Fruit fly (Drosophila melanogaster) whole organism, adult: ENCODE results near the gene CG42705.

Experiments
- CG11617 ChIP-seq: fragments of 200-800 bp; sonication (Bioruptor generic); optimal IDR thresholded peaks from 2 replicates; lab custom pipeline; 2017; ENCODE audit warnings: mild to moderate bottlenecking, missing biosample characterization, missing genetic modification reagents, missing genetic modification characterization
- CG12768 ChIP-seq: fragments of 200-800 bp; sonication (Bioruptor generic); optimal IDR thresholded peaks from 2 replicates; lab custom pipeline; 2017; ENCODE audit warnings: missing biosample characterization, missing genetic modification characterization, mild to moderate bottlenecking, moderate library complexity, missing genetic modification reagents
- CG14711 ChIP-seq: fragments of 200-800 bp; sonication (Bioruptor generic); optimal IDR thresholded peaks from 2 replicates; lab custom pipeline; 2018; ENCODE audit warnings: missing biosample characterization, mild to moderate bottlenecking, missing genetic modification characterization, moderate library complexity
- CG1620 ChIP-seq: fragments of 200-800 bp; sonication (Bioruptor generic); optimal IDR thresholded peaks from 2 replicates; lab custom pipeline; 2016; ENCODE audit warnings: missing biosample characterization, missing genetic modification characterization
- CG33017 ChIP-seq: fragments of 200-800 bp; sonication (Bioruptor generic); optimal IDR thresholded peaks from 2 replicates; lab custom pipeline; 2018; ENCODE audit warnings: missing biosample characterization, mild to moderate bottlenecking, missing genetic modification characterization, moderate library complexity
- CG5204 ChIP-seq: fragments of 200-800 bp; sonication (Bioruptor generic); optimal IDR thresholded peaks from 2 replicates; lab custom pipeline; 2016; ENCODE audit warnings: missing biosample characterization, missing genetic modification characterization
- CG7045 ChIP-seq: fragments of 200-800 bp; sonication (Bioruptor generic); optimal IDR thresholded peaks from 2 replicates; lab custom pipeline; 2017; ENCODE audit warnings: missing biosample characterization, mild to moderate bottlenecking, missing genetic modification characterization
- CG7101 ChIP-seq: fragments of 200-800 bp; sonication (Bioruptor generic); optimal IDR thresholded peaks from 2 replicates; lab custom pipeline; 2018; ENCODE audit warnings: missing biosample characterization, mild to moderate bottlenecking, missing genetic modification characterization, moderate library complexity
- Clk ChIP-seq: fragments of 200-800 bp; sonication (Bioruptor generic); optimal IDR thresholded peaks from 2 replicates; lab custom pipeline; 2017; ENCODE audit warnings: missing biosample characterization, missing genetic modification characterization
- Crg-1 ChIP-seq: fragments of 200-800 bp; sonication (Bioruptor generic); optimal IDR thresholded peaks from 2 replicates; lab custom pipeline; 2016; ENCODE audit warnings: missing biosample characterization, missing genetic modification characterization
- Hr96 ChIP-seq: fragments of 200-800 bp; sonication (Bioruptor generic); optimal IDR thresholded peaks from 2 replicates; lab custom pipeline; 2016; ENCODE audit warnings: missing biosample characterization, missing genetic modification characterization
- Mnt ChIP-seq: fragments of 200-800 bp; sonication (Bioruptor generic); optimal IDR thresholded peaks from 2 replicates; lab custom pipeline; 2016; ENCODE audit warnings: missing biosample characterization, mild to moderate bottlenecking, missing genetic modification characterization
- bab1 ChIP-seq: fragments of 200-800 bp; sonication (Bioruptor generic); optimal IDR thresholded peaks from 3 replicates; lab custom pipeline; 2019; ENCODE audit warnings: missing biosample characterization, mild to moderate bottlenecking, missing genetic modification characterization, moderate library complexity
- cic ChIP-seq: fragments of 200-800 bp; sonication (Bioruptor generic); optimal IDR thresholded peaks from 2 replicates; lab custom pipeline; 2017; ENCODE audit warnings: missing biosample characterization, mild to moderate bottlenecking, missing genetic modification characterization, moderate library complexity
- cnc ChIP-seq, 2 experiments: fragments of >200 bp; optimal IDR thresholded peaks; 2 replicates each; lab custom pipeline; 2017
- kay ChIP-seq: fragments of 200-800 bp; sonication (Bioruptor generic); peaks from one replicate; lab custom pipeline; 2016; ENCODE audit warnings: missing biosample characterization, missing genetic modification characterization, borderline replicate concordance
- ovo ChIP-seq: fragments of 200-800 bp; sonication (Bioruptor generic); optimal IDR thresholded peaks from 2 replicates; lab custom pipeline; 2016; ENCODE audit warnings: missing biosample characterization, missing genetic modification characterization
- pad ChIP-seq: fragments of 200-800 bp; sonication (Bioruptor generic); optimal IDR thresholded peaks from 3 replicates; lab custom pipeline; 2017; ENCODE audit warnings: missing biosample characterization, missing genetic modification characterization, mild to moderate bottlenecking, moderate library complexity, missing genetic modification reagents
- tj ChIP-seq: fragments of 200-800 bp; sonication (Bioruptor generic); optimal IDR thresholded peaks from 3 replicates; lab custom pipeline; 2017; ENCODE audit warnings: missing biosample characterization, mild to moderate bottlenecking, missing genetic modification characterization, moderate library complexity
- toe ChIP-seq: fragments of 200-800 bp; sonication (Bioruptor generic); optimal IDR thresholded peaks from 2 replicates; lab custom pipeline; 2016; ENCODE audit warnings: missing biosample characterization, missing genetic modification characterization

CG42705 gene

dm6 chrX:7418294-7418693, 4.6 kb downstream of the CG42705 start, which contains the start of gene rumpel:
rumpel (plus strand) TSS chrX:7418594.
- TF ChIP-seq Crg-1, result no peak
- TF ChIP-seq CG1620 (GFP tag; lab: Kevin White, UChicago), result no peak
- no peak for TF ChIP-seq cnc (optimal IDR thresholded peaks at IDR 0.05; lab: Kevin White, UChicago)
- no peak for TF ChIP-seq ovo (GFP tag; lab: Kevin White, UChicago)
- no peak for TF ChIP-seq CG33017 (tag; lab: Kevin White, UChicago)
- no peak for TF ChIP-seq bab1 (GFP tag; lab: Kevin White, UChicago)
- no peak for TF ChIP-seq CG12768 (GFP tag; lab: Kevin White, UChicago)
- TF ChIP-seq CG7045, result no peak
- TF ChIP-seq toe (GFP tag; lab: Kevin White, UChicago), result no peak
- no peak for TF ChIP-seq Mnt
- TF ChIP-seq CG11617 (GFP tag; lab: Kevin White, UChicago), result no peak
- TF ChIP-seq kay (GFP tag; lab: Kevin White, UChicago), result no peak
- TF ChIP-seq Clk (GFP tag; lab: Kevin White, UChicago), result no peak
- no peak for TF ChIP-seq tj (GFP tag; lab: Kevin White, UChicago)
- no peak for TF ChIP-seq Hr96 (GFP tag; lab: Kevin White, UChicago)

dm6 chrX:7422577-7422976, 8.9 kb downstream of the CG42705 start:
- TF ChIP-seq cic (GFP tag; lab: Kevin White, UChicago) (no peak), ovo (GFP tag; lab: Kevin White, UChicago) (no peak), pad (no peak), CG33017 (tag; lab: Kevin White, UChicago) (no peak), kay (GFP tag; lab: Kevin White, UChicago) (no peak), Mnt (no peak)

DNA sequence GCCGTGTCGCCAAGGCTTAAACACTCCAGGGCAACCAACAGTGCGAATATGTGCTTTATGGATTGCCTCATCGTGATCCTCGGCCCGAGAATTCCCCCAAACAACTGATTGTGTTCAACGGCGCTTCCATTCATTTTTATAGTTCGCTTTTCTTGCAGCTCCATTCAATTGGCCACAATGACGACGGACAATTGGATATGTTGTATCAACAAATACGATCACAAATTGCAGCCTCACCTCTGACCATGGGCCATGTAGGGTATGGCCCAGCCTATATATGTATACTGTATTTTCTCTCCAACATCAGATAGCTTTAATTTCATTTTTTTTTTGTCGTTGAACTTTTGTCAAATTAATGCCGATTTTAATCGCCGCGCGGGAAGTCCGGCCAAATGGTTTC, 11.1 kb downstream of the CG42705 start, which contains the start of gene CG15036:
CG15036 (minus strand) TSS at position 101 of the 400 bp plus-strand sequence.
- no peak for TF ChIP-seq CG14711 (tag; lab: Kevin White, UChicago)
- no peak for TF ChIP-seq CG5204 (GFP tag; lab: Kevin White, UChicago)
- no peak for TF ChIP-seq CG7101 (tag; lab: Kevin White, UChicago)
- TF ChIP-seq Hr96 (GFP tag; lab: Kevin White, UChicago), result no peak
- no peak for TF ChIP-seq CG1620 (GFP tag; lab: Kevin White, UChicago)
- no peak for TF ChIP-seq Clk (GFP tag; lab: Kevin White, UChicago)
- TF ChIP-seq pad, result no peak
- TF ChIP-seq ovo (GFP tag; lab: Kevin White, UChicago), result no peak
- no peak for TF ChIP-seq CG12768 (GFP tag; lab: Kevin White, UChicago)
- TF ChIP-seq cnc (optimal IDR thresholded peaks at IDR 0.05; lab: Kevin White, UChicago), result no peak

- TF ChIP-seq bab1 (GFP tag; lab: Kevin White, UChicago) (no peak), ovo (GFP tag; lab: Kevin White, UChicago) (no peak), CG14711 (tag; lab: Kevin White, UChicago) (no peak), CG7045 (no peak), CG7101 (tag; lab: Kevin White, UChicago) (no peak), toe (GFP tag; lab: Kevin White, UChicago) (no peak), CG5204 (GFP tag; lab: Kevin White, UChicago) (no peak), CG12768 (GFP tag; lab: Kevin White, UChicago) (no peak), pad (no peak), Clk (GFP tag; lab: Kevin White, UChicago) (no peak), cnc (optimal IDR thresholded peaks at IDR 0.05; lab: Kevin White, UChicago) (no peak), Crg-1 (no peak), tj (GFP tag; lab: Kevin White, UChicago) (no peak), CG33017 (tag; lab: Kevin White, UChicago) (no peak), Mnt (no peak)
Observed at dm6 chrX:7425643-7426042, 12.0 kb downstream of the CG42705 start, which contains the start of gene CG32726. CG32726 (minus strand) TSS chrX:7425743.

- TF ChIP-seq CG1620 (GFP tag; lab: Kevin White, UChicago) (no peak), CG7045 (no peak), cic (GFP tag; lab: Kevin White, UChicago) (no peak), CG33017 (tag; lab: Kevin White, UChicago) (no peak), CG14711 (tag; lab: Kevin White, UChicago) (no peak), CG5204 (GFP tag; lab: Kevin White, UChicago) (no peak), bab1 (GFP tag; lab: Kevin White, UChicago) (no peak), CG12768 (GFP tag; lab: Kevin White, UChicago) (no peak), Mnt (no peak), ovo (GFP tag; lab: Kevin White, UChicago) (no peak), tj (GFP tag; lab: Kevin White, UChicago) (no peak)
Observed at dm6 chrX:7432393-7432792, 18.7 kb downstream of the CG42705 start.

dm6 chrX:7445023-7445422, 31.4 kb downstream of the CG42705 start:
- TF ChIP-seq Crg-1 (no peak), cnc (optimal IDR thresholded peaks at IDR 0.05; lab: Kevin White, UChicago) (no peak), kay (GFP tag; lab: Kevin White, UChicago) (no peak), bab1 (GFP tag; lab: Kevin White, UChicago) (no peak), CG1620 (GFP tag; lab: Kevin White, UChicago) (no peak), CG7101 (tag; lab: Kevin White, UChicago) (no peak), pad (peak; percentile 76)

dm6 chrX:7451909-7452308, 38.2 kb downstream of the CG42705 start, which contains the start of gene CG11368:
CG11368 (plus strand) TSS chrX:7452209.
- TF ChIP-seq pad, result no peak
- TF ChIP-seq CG7101 (tag; lab: Kevin White, UChicago), result no peak
- no peak for TF ChIP-seq cnc (optimal IDR thresholded peaks at IDR 0.05; lab: Kevin White, UChicago)
- TF ChIP-seq CG5204 (GFP tag; lab: Kevin White, UChicago), result no peak
- no peak for TF ChIP-seq CG12768 (GFP tag; lab: Kevin White, UChicago)
- TF ChIP-seq CG14711 (tag; lab: Kevin White, UChicago), result no peak
- TF ChIP-seq CG7045, result no peak
- TF ChIP-seq Crg-1, result no peak
- TF ChIP-seq CG11617 (GFP tag; lab: Kevin White, UChicago), result no peak
- TF ChIP-seq tj (GFP tag; lab: Kevin White, UChicago), result no peak
- TF ChIP-seq Hr96 (GFP tag; lab: Kevin White, UChicago), result no peak
- TF ChIP-seq toe (GFP tag; lab: Kevin White, UChicago), result no peak
